Worm (Caenorhabditis elegans): ENCODE data around the gene nas-29.

Gene nas-29

ce11 chrII:5105020-5105419 lies 36.8 kb downstream of the nas-29 start (continued):
- TF ChIP-seq nhr-10 (tag; optimal IDR thresholded peaks at IDR 0.05) (no peak), ceh-16 (tag; optimal IDR thresholded peaks at IDR 0.05) (no peak), mdl-1 (tag; optimal IDR thresholded peaks at IDR 0.05) (peak in 1 of 2 experiments; percentile 4), nhr-129 (tag; optimal IDR thresholded peaks at IDR 0.05) (peak; percentile 94), mbf-1 (tag; optimal IDR thresholded peaks at IDR 0.05) (no peak), nhr-25 (tag; optimal IDR thresholded peaks at IDR 0.05) (no peak), lin-39 (tag; optimal IDR thresholded peaks at IDR 0.05) (no peak), sma-9 (GFP tag; optimal IDR thresholded peaks at IDR 0.05) (peak; percentile 82), sma-9 (tag; optimal IDR thresholded peaks at IDR 0.05) (no peak), unc-55 (GFP tag; optimal IDR thresholded peaks at IDR 0.05) (peak; percentile 79), ceh-82 (tag; optimal IDR thresholded peaks at IDR 0.05) (no peak), crh-2 (tag; optimal IDR thresholded peaks at IDR 0.05) (peak; percentile 70), peb-1 (tag; optimal IDR thresholded peaks at IDR 0.05) (no peak), blmp-1 (tag; optimal IDR thresholded peaks at IDR 0.05; ENCODE audit: insufficient read depth) (peak; percentile 35), aly-2 (tag; optimal IDR thresholded peaks at IDR 0.05) (no peak), nhr-11 (tag; optimal IDR thresholded peaks at IDR 0.05) (no peak), lin-11 (tag; optimal IDR thresholded peaks at IDR 0.05) (peak; percentile 33), elt-1 (tag; optimal IDR thresholded peaks at IDR 0.05) (no peak), ZK546.5 (tag; optimal IDR thresholded peaks at IDR 0.05) (no peak), zag-1 (tag; optimal IDR thresholded peaks at IDR 0.05) (peak; percentile 43), skn-1 (tag; optimal IDR thresholded peaks at IDR 0.05) (no peak), lsy-2 (tag; optimal IDR thresholded peaks at IDR 0.05) (peak in 1 of 2 experiments; percentile 49), ztf-11 (tag; optimal IDR thresholded peaks at IDR 0.05) (no peak)

- TF ChIP-seq ceh-16 (tag; optimal IDR thresholded peaks at IDR 0.05) (no peak), aly-2 (tag; optimal IDR thresholded peaks at IDR 0.05) (no peak), sma-9 (GFP tag; optimal IDR thresholded peaks at IDR 0.05) (peak; percentile 59), sma-9 (tag; optimal IDR thresholded peaks at IDR 0.05) (no peak), egl-27 (tag; optimal IDR thresholded peaks at IDR 0.05) (no peak), F13H6.1 (tag; optimal IDR thresholded peaks at IDR 0.05) (peak; percentile 33), crh-2 (tag; optimal IDR thresholded peaks at IDR 0.05) (peak; percentile 24), ceh-82 (tag; optimal IDR thresholded peaks at IDR 0.05) (no peak), gmeb-1 (tag; optimal IDR thresholded peaks at IDR 0.05) (peak; percentile 25), nhr-77 (tag; optimal IDR thresholded peaks at IDR 0.05) (no peak), fos-1 (tag; optimal IDR thresholded peaks at IDR 0.05) (peak; percentile 73)
Measured at ce11 chrII:5103784-5104457, 37.9 kb downstream of the nas-29 start, which contains the start of the genes C04G6.11 and mpk-2. Gene C04G6.11, minus strand, starts transcription at chrII:5103834. Gene mpk-2, plus strand, starts transcription at chrII:5104118.

ce11 chrII:5103189-5103588 lies 38.6 kb downstream of the nas-29 start:
- TF ChIP-seq lsy-2 (tag; optimal IDR thresholded peaks at IDR 0.05): no peak
- peak; percentile 34 for TF ChIP-seq fos-1 (tag; optimal IDR thresholded peaks at IDR 0.05)
- TF ChIP-seq Y55F3AM.14 (GFP tag; optimal IDR thresholded peaks at IDR 0.05): no peak
- no peak for TF ChIP-seq nhr-12 (tag; optimal IDR thresholded peaks at IDR 0.05)
- no peak for TF ChIP-seq unc-39 (tag; optimal IDR thresholded peaks at IDR 0.05)
- no peak for TF ChIP-seq egl-27 (tag; optimal IDR thresholded peaks at IDR 0.05)
- TF ChIP-seq nhr-77 (tag; optimal IDR thresholded peaks at IDR 0.05): no peak
- no peak for TF ChIP-seq gmeb-1 (tag; optimal IDR thresholded peaks at IDR 0.05)
- no peak for TF ChIP-seq lin-39 (tag; optimal IDR thresholded peaks at IDR 0.05)
- peak; percentile 46 for TF ChIP-seq blmp-1 (tag; optimal IDR thresholded peaks at IDR 0.05; ENCODE audit: insufficient read depth)

- TF ChIP-seq elt-3 (tag; optimal IDR thresholded peaks at IDR 0.05) (no peak), ztf-11 (tag; optimal IDR thresholded peaks at IDR 0.05) (no peak), ztf-1 (GFP tag; conservative IDR thresholded peaks at IDR 0.05) (no peak), nhr-11 (tag; optimal IDR thresholded peaks at IDR 0.05) (no peak), ZK546.5 (tag; optimal IDR thresholded peaks at IDR 0.05) (no peak), unc-62 (GFP tag; optimal IDR thresholded peaks at IDR 0.05) (no peak), R02D3.7 (tag; optimal IDR thresholded peaks at IDR 0.05) (no peak), nhr-10 (tag; optimal IDR thresholded peaks at IDR 0.05) (no peak), peb-1 (tag; optimal IDR thresholded peaks at IDR 0.05) (no peak), lsy-2 (tag; optimal IDR thresholded peaks at IDR 0.05) (no peak), sma-9 (GFP tag; optimal IDR thresholded peaks at IDR 0.05) (no peak), sma-9 (tag; optimal IDR thresholded peaks at IDR 0.05) (no peak), sem-4 (tag; optimal IDR thresholded peaks at IDR 0.05) (no peak), nhr-25 (tag; optimal IDR thresholded peaks at IDR 0.05) (no peak), gmeb-1 (tag; optimal IDR thresholded peaks at IDR 0.05) (no peak), Y55F3AM.14 (GFP tag; optimal IDR thresholded peaks at IDR 0.05) (no peak), ztf-4 (tag; optimal IDR thresholded peaks at IDR 0.05) (no peak), nhr-129 (tag; optimal IDR thresholded peaks at IDR 0.05) (no peak), alr-1 (tag; optimal IDR thresholded peaks at IDR 0.05) (no peak)
Measured at ce11 chrII:5101701-5102100, 40.1 kb downstream of the nas-29 start, which contains the start of the genes idpb-3 and idpb-1. Gene idpb-3, minus strand, starts transcription at chrII:5101801. Gene idpb-1, plus strand, starts transcription at chrII:5101984.
